Fruit fly (Drosophila melanogaster) whole organism, embryonic: ENCODE data around the gene Tsen34.
A peak's percentile ranks its signal among the peaks of the same experiment; 100 is the strongest.

Source experiments
- ATbp ChIP-seq: fragments of 200-800 bp; sonication (Bioruptor generic); optimal IDR thresholded peaks from 2 replicates; lab custom pipeline; 2017; ENCODE audit warnings: missing biosample characterization, mild to moderate bottlenecking, missing genetic modification characterization, missing genetic modification reagents
- B-H1 ChIP-seq: fragments of 200-800 bp; sonication (Bioruptor generic); IDR thresholded peaks from 3 replicates; pipeline ENCODE4 v1.3.6; 2022; ENCODE audit warnings: missing biosample characterization, missing genetic modification characterization
- CG10267 ChIP-seq: fragments of 200-800 bp; sonication (Bioruptor generic); optimal IDR thresholded peaks from 2 replicates; lab custom pipeline; 2018; ENCODE audit warnings: missing biosample characterization, mild to moderate bottlenecking, missing genetic modification characterization, moderate library complexity
- CG10462 ChIP-seq: fragments of 200-800 bp; sonication (Bioruptor generic); optimal IDR thresholded peaks from 2 replicates; lab custom pipeline; 2016; ENCODE audit warnings: missing biosample characterization, missing genetic modification characterization
- CG10959 ChIP-seq: fragments of 200-800 bp; sonication (Bioruptor generic); IDR thresholded peaks from 2 replicates; pipeline ENCODE4 v1.3.6; 2022; ENCODE audit warnings: missing biosample characterization, missing genetic modification characterization
- CG10979 ChIP-seq: fragments of 200-800 bp; sonication (Bioruptor generic); optimal IDR thresholded peaks from 2 replicates; lab custom pipeline; 2018; ENCODE audit warnings: missing biosample characterization, mild to moderate bottlenecking, missing genetic modification characterization, moderate library complexity
- CG11247 ChIP-seq: fragments of 200-800 bp; sonication (Bioruptor generic); IDR thresholded peaks from 2 replicates; pipeline ENCODE4 v1.3.6; 2022; ENCODE audit warnings: missing biosample characterization, missing genetic modification characterization
- CG13424 ChIP-seq: fragments of 200-800 bp; sonication (Bioruptor generic); optimal IDR thresholded peaks from 2 replicates; lab custom pipeline; 2019; ENCODE audit warnings: missing biosample characterization, mild to moderate bottlenecking, missing genetic modification characterization, moderate library complexity
- CG13624 ChIP-seq: fragments of 200-800 bp; sonication (Bioruptor generic); optimal IDR thresholded peaks from 2 replicates; lab custom pipeline; 2016; ENCODE audit warnings: missing biosample characterization, missing genetic modification characterization
- CG17568 ChIP-seq: fragments of 200-800 bp; sonication (Bioruptor generic); optimal IDR thresholded peaks from 2 replicates; lab custom pipeline; 2018; ENCODE audit warnings: missing biosample characterization, mild to moderate bottlenecking, missing genetic modification characterization, moderate library complexity
- CG17829 ChIP-seq: fragments of 200-800 bp; optimal IDR thresholded peaks from 2 replicates; lab custom pipeline; 2019; ENCODE audit warnings: missing biosample characterization, mild to moderate bottlenecking, missing genetic modification characterization, moderate library complexity
- CG32532 ChIP-seq: fragments of 200-800 bp; sonication (Bioruptor generic); IDR thresholded peaks from 2 replicates; pipeline ENCODE4 v1.3.6; 2022; ENCODE audit warnings: missing biosample characterization, missing genetic modification characterization
- CG43689 ChIP-seq: fragments of 200-800 bp; sonication (Bioruptor generic); IDR thresholded peaks from 2 replicates; pipeline ENCODE4 v1.3.6; 2022; ENCODE audit warnings: missing biosample characterization, missing genetic modification characterization
- CG6175 ChIP-seq: fragments of 200-800 bp; sonication (Bioruptor generic); IDR thresholded peaks from 3 replicates; pipeline ENCODE4 v1.3.6; 2022; ENCODE audit warnings: missing biosample characterization, missing genetic modification characterization
- CG6254 ChIP-seq: fragments of 200-800 bp; sonication (Bioruptor generic); optimal IDR thresholded peaks from 3 replicates; lab custom pipeline; 2017; ENCODE audit warnings: mild to moderate bottlenecking, missing biosample characterization, missing genetic modification reagents, missing genetic modification characterization
- CG7987 ChIP-seq: fragments of 200-800 bp; sonication (Bioruptor generic); optimal IDR thresholded peaks from 2 replicates; lab custom pipeline; 2018; ENCODE audit warnings: missing biosample characterization, mild to moderate bottlenecking, missing genetic modification characterization, moderate library complexity
- CG8388 ChIP-seq: fragments of 200-800 bp; sonication (Bioruptor generic); optimal IDR thresholded peaks from 2 replicates; lab custom pipeline; 2019; ENCODE audit warnings: missing biosample characterization, mild to moderate bottlenecking, missing genetic modification characterization, moderate library complexity
- CG8944 ChIP-seq: fragments of 200-800 bp; sonication (Bioruptor generic); optimal IDR thresholded peaks from 3 replicates; lab custom pipeline; 2016; ENCODE audit warnings: missing biosample characterization, missing genetic modification characterization
- CG9609 ChIP-seq: fragments of 200-800 bp; sonication (Bioruptor generic); optimal IDR thresholded peaks from 3 replicates; lab custom pipeline; 2016; ENCODE audit warnings: missing biosample characterization, missing genetic modification characterization
- CG9727 ChIP-seq: fragments of 200-800 bp; sonication (Bioruptor generic); optimal IDR thresholded peaks from 3 replicates; lab custom pipeline; 2017; ENCODE audit warnings: missing biosample characterization, mild to moderate bottlenecking, missing genetic modification characterization
- D19B ChIP-seq: fragments of 200-800 bp; sonication (Bioruptor generic); optimal IDR thresholded peaks from 2 replicates; lab custom pipeline; 2017; ENCODE audit warnings: missing biosample characterization, mild to moderate bottlenecking, missing genetic modification characterization
- Dbx ChIP-seq: fragments of 200-800 bp; sonication (Bioruptor generic); IDR thresholded peaks from 3 replicates; pipeline ENCODE4 v1.3.6; 2022; ENCODE audit warnings: missing biosample characterization, missing genetic modification characterization
- Dek ChIP-seq: fragments of 200-800 bp; sonication (Bioruptor generic); optimal IDR thresholded peaks from 3 replicates; lab custom pipeline; 2019; ENCODE audit warnings: missing biosample characterization, mild to moderate bottlenecking, missing genetic modification characterization, moderate library complexity
- Dfd ChIP-seq, 2 experiments: fragments of >200 bp; optimal IDR thresholded peaks; 2 replicates each; lab custom pipeline; 2017; ENCODE audit warnings: missing biosample characterization in 2 of 2, missing genetic modification characterization in 2 of 2
- Dll ChIP-seq: fragments of 200-800 bp; sonication (Bioruptor generic); IDR thresholded peaks from 4 replicates; pipeline ENCODE4 v1.3.6; 2022; ENCODE audit warnings: missing biosample characterization, missing genetic modification characterization; ENCODE audit not compliant: partially characterized antibody
- Ets65A ChIP-seq: fragments of 200-800 bp; sonication (Bioruptor generic); peaks from one replicate; lab custom pipeline; 2016; ENCODE audit warnings: missing biosample characterization, missing genetic modification characterization
- HLH54F ChIP-seq: fragments of 200-800 bp; sonication (Bioruptor generic); optimal IDR thresholded peaks from 3 replicates; lab custom pipeline; 2016; ENCODE audit warnings: missing biosample characterization, missing genetic modification characterization
- HLHmδ ChIP-seq: fragments of 200-800 bp; sonication (Bioruptor generic); optimal IDR thresholded peaks from 2 replicates; lab custom pipeline; 2018; ENCODE audit warnings: missing biosample characterization, mild to moderate bottlenecking, missing genetic modification characterization, moderate library complexity
- Hr39 ChIP-seq: fragments of >200 bp; optimal IDR thresholded peaks from 2 replicates; lab custom pipeline; 2017
- Hsf ChIP-seq: fragments of 200-800 bp; sonication (Bioruptor generic); optimal IDR thresholded peaks from 3 replicates; lab custom pipeline; 2016; ENCODE audit warnings: missing biosample characterization, missing genetic modification characterization
- Scr ChIP-seq: fragments of 200-800 bp; sonication (Bioruptor generic); IDR thresholded peaks from 2 replicates; pipeline ENCODE4 v1.3.6; 2022; ENCODE audit warnings: missing biosample characterization, missing genetic modification characterization; ENCODE audit not compliant: partially characterized antibody
- abd-A ChIP-seq: fragments of 200-800 bp; sonication (Bioruptor generic); optimal IDR thresholded peaks from 3 replicates; lab custom pipeline; 2019; ENCODE audit warnings: missing biosample characterization, mild to moderate bottlenecking, missing genetic modification characterization, moderate library complexity
- bowl ChIP-seq: fragments of 200-800 bp; sonication (Bioruptor generic); IDR thresholded peaks from 2 replicates; pipeline ENCODE4 v1.3.6; 2022; ENCODE audit warnings: missing biosample characterization, missing genetic modification characterization
- bsh ChIP-seq, 2 experiments: fragments of 200-800 bp; sonication (Bioruptor generic); optimal IDR thresholded peaks; 2 replicates each; lab custom pipeline; 2017 to 2018; ENCODE audit warnings: mild to moderate bottlenecking in 2 of 2, missing biosample characterization in 2 of 2, missing genetic modification characterization in 2 of 2, moderate library complexity in 1 of 2
- cad ChIP-seq: fragments of >200 bp; optimal IDR thresholded peaks from 2 replicates; lab custom pipeline; 2017; ENCODE audit warnings: missing biosample characterization, missing genetic modification characterization
- crp ChIP-seq, 2 experiments: fragments of 200-800 bp; sonication (Bioruptor generic); optimal IDR thresholded peaks; 2 replicates in 1 of 2; 3 replicates in 1 of 2; lab custom pipeline; 2017; ENCODE audit warnings: missing biosample characterization in 2 of 2, missing genetic modification characterization in 2 of 2, mild to moderate bottlenecking in 1 of 2, moderate library complexity in 1 of 2
- dpn ChIP-seq, 2 experiments: fragments of 200-800 bp; sonication (Bioruptor generic); optimal IDR thresholded peaks; 3 replicates each; lab custom pipeline; 2016; ENCODE audit warnings: missing biosample characterization in 2 of 2, missing genetic modification characterization in 2 of 2
- emc ChIP-seq: fragments of 200-800 bp; sonication (Bioruptor generic); optimal IDR thresholded peaks from 2 replicates; lab custom pipeline; 2016; ENCODE audit warnings: missing biosample characterization, missing genetic modification characterization
- fd3F ChIP-seq: fragments of 200-800 bp; sonication (Bioruptor generic); optimal IDR thresholded peaks from 2 replicates; lab custom pipeline; 2018; ENCODE audit warnings: missing biosample characterization, mild to moderate bottlenecking, missing genetic modification characterization, moderate library complexity
- jumu ChIP-seq: fragments of 200-800 bp; sonication (Bioruptor generic); optimal IDR thresholded peaks from 3 replicates; lab custom pipeline; 2016; ENCODE audit warnings: missing biosample characterization, missing genetic modification characterization
- mam ChIP-seq: fragments of 200-800 bp; sonication (Bioruptor generic); optimal IDR thresholded peaks from 3 replicates; lab custom pipeline; 2016; ENCODE audit warnings: missing biosample characterization, missing genetic modification characterization
- otp ChIP-seq: fragments of 200-800 bp; sonication (Bioruptor generic); IDR thresholded peaks from 3 replicates; pipeline ENCODE4, ENCODE4 v1.3.6; 2022; ENCODE audit warnings: missing biosample characterization, missing genetic modification characterization
- row ChIP-seq: fragments of 200-800 bp; sonication (Bioruptor generic); IDR thresholded peaks from 3 replicates; pipeline ENCODE4 v1.3.6; 2022; ENCODE audit warnings: missing biosample characterization, missing genetic modification characterization
- sim ChIP-seq: fragments of 200-800 bp; sonication (Bioruptor generic); IDR thresholded peaks from 2 replicates; pipeline ENCODE4 v1.3.6; 2022; ENCODE audit warnings: missing biosample characterization, missing genetic modification characterization
- ssp ChIP-seq: fragments of 200-800 bp; sonication (Bioruptor generic); IDR thresholded peaks from 2 replicates; pipeline ENCODE4 v1.3.6; 2022; ENCODE audit warnings: missing biosample characterization, missing genetic modification characterization
- unc-4 ChIP-seq: fragments of 200-800 bp; sonication (Bioruptor generic); IDR thresholded peaks from 2 replicates; pipeline ENCODE4 v1.3.6; 2022; ENCODE audit warnings: missing biosample characterization, missing genetic modification characterization; ENCODE audit not compliant: partially characterized antibody
- vvl ChIP-seq: fragments of 200-800 bp; sonication (Bioruptor generic); IDR thresholded peaks from 2 replicates; pipeline ENCODE4 v1.3.6; 2022; ENCODE audit warnings: missing biosample characterization, missing genetic modification characterization
- wor ChIP-seq: fragments of 200-800 bp; sonication (Bioruptor generic); IDR thresholded peaks from 2 replicates; pipeline ENCODE4 v1.3.6; 2022; ENCODE audit warnings: missing biosample characterization, missing genetic modification characterization

The Tsen34 gene

DNA sequence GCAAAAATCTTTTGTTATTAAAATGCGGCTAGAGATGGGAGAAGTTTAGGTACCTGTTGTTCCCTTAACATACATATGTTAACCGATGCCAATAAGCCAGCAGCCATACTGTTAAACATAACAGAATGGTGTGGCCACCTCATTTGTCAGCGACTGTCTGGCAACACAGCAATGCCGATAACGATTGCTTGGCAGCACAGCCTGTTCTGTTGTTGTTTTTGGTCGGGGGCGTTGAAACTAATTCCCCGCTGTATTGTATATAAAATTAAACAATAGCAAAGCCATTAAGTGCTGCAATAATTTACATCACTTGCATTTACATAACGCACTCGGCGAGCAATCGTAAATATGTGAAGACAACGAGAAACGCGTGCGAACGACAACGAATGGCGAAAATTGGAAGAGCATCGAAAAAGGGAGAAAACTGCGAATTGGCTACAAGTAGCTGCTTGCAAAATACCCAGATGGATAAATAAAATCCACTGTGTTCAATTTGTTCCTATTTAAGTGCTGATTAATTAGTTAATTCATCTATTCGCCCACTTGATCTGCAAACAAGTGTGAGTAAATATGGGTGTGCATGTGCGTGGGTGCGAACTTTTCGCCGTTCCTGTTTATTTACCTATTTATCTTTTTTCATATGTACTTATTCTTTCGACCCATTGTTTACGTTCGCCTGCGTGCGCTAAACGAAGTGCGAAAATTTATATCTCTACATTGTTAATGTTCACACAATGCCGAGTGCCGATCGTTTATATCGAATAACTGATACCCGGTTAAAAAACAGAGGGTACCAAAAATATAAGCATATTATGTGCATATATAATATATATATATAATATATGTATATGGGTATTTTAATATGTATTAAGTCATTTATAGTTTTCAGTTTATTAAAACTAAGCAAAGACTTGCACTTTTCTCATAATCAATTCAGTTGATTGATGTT, at the start of gene Tsen34, which contains the start of gene Mgat4a (continued):
- TF ChIP-seq Dll (GFP tag; lab: Robert Waterston, UW) = peak; percentile 61; the same call in 2 of the 4 replicates
- no peak for TF ChIP-seq CG13424 (tag; lab: Kevin White, UChicago)
- peak; percentile 87 for TF ChIP-seq CG8388 (GFP tag; lab: Kevin White, UChicago)
- peak; percentile 8; the same call in 1 of the 3 replicates for TF ChIP-seq otp (GFP tag; lab: Robert Waterston, UW)
- peak; percentile 84 for TF ChIP-seq D19B
- TF ChIP-seq CG9609 (GFP tag; lab: Kevin White, UChicago) = peak; percentile 23
- TF ChIP-seq CG10959 (GFP tag; lab: Robert Waterston, UW) = no peak
- peak in 1 of 2 experiments; percentile 39 for TF ChIP-seq dpn (GFP tag; optimal IDR thresholded peaks at IDR 0.05; lab: Kevin White, UChicago)
- peak; percentile 66 for TF ChIP-seq unc-4 (GFP tag; lab: Robert Waterston, UW)
- no peak for TF ChIP-seq ATbp
- TF ChIP-seq CG9727 (GFP tag; lab: Kevin White, UChicago) = peak; percentile 50
- TF ChIP-seq bsh (GFP tag; optimal IDR thresholded peaks at IDR 0.05; lab: Kevin White, UChicago) = no peak
- no peak for TF ChIP-seq wor (GFP tag; lab: Robert Waterston, UW)
- no peak for TF ChIP-seq bowl
- TF ChIP-seq CG6175 = no peak
- TF ChIP-seq CG6254 = no peak
- peak; percentile 31 for TF ChIP-seq CG17829
- no peak for TF ChIP-seq Hr39 (lab: Kevin White, UChicago)
- peak; percentile 44; the same call in 1 of the 3 replicates for TF ChIP-seq row
- TF ChIP-seq CG7987 (GFP tag; lab: Kevin White, UChicago) = peak; percentile 71
- no peak for TF ChIP-seq jumu (GFP tag; lab: Kevin White, UChicago)
- no peak; the same call in 1 of the 2 replicates for TF ChIP-seq vvl (GFP tag; lab: Robert Waterston, UW)
- TF ChIP-seq crp (GFP tag; optimal IDR thresholded peaks at IDR 0.05; lab: Kevin White, UChicago) = peak in 1 of 2 experiments; percentile 39
- TF ChIP-seq HLHmδ (GFP tag; lab: Kevin White, UChicago) = peak; percentile 34
- TF ChIP-seq emc (GFP tag; lab: Kevin White, UChicago) = peak; percentile 14
- no peak for TF ChIP-seq CG10462 (GFP tag; lab: Kevin White, UChicago)
- peak; percentile 24 for TF ChIP-seq Hsf (GFP tag; lab: Kevin White, UChicago)
- no peak; the same call in 1 of the 2 replicates for TF ChIP-seq ssp (GFP tag; lab: Robert Waterston, UW)
- no peak for TF ChIP-seq Dfd (GFP tag; optimal IDR thresholded peaks at IDR 0.05; lab: Kevin White, UChicago)
- TF ChIP-seq Scr (GFP tag; lab: Robert Waterston, UW) = peak; percentile 45
- no peak for TF ChIP-seq cad (GFP tag; lab: Kevin White, UChicago)
- peak; percentile 39 for TF ChIP-seq fd3F (GFP tag; lab: Kevin White, UChicago)
- TF ChIP-seq CG13624 (GFP tag; lab: Kevin White, UChicago) = peak; percentile 52
- no peak for TF ChIP-seq CG8944 (GFP tag; lab: Kevin White, UChicago)
- no peak for TF ChIP-seq CG43689 (GFP tag; lab: Robert Waterston, UW)
- TF ChIP-seq sim (GFP tag; lab: Robert Waterston, UW) = no peak
- peak; percentile 2 for TF ChIP-seq Dek
- no peak for TF ChIP-seq CG10979 (tag; lab: Kevin White, UChicago)
- TF ChIP-seq Ets65A (GFP tag; lab: Kevin White, UChicago) = peak; percentile 56
- peak; percentile 88 for TF ChIP-seq Dbx (GFP tag; lab: Robert Waterston, UW)
- peak; percentile 42 for TF ChIP-seq CG10267 (tag; lab: Kevin White, UChicago)
- no peak for TF ChIP-seq abd-A (tag; lab: Kevin White, UChicago)
- peak; percentile 54; the same call in 1 of the 2 replicates for TF ChIP-seq CG32532 (GFP tag; lab: Robert Waterston, UW)
- TF ChIP-seq CG11247 = peak; percentile 74
- TF ChIP-seq mam (GFP tag; lab: Kevin White, UChicago) = peak; percentile 49
- peak; percentile 27 for TF ChIP-seq HLH54F
- no peak; the same call in 2 of the 3 replicates for TF ChIP-seq B-H1 (GFP tag; lab: Robert Waterston, UW)
- no peak for TF ChIP-seq CG17568
